Worm (Caenorhabditis elegans) whole organism, L3 larva: ENCODE results near the gene F48E8.2.

ENCODE experiments used
- ZK546.5 ChIP-seq: sonication (generic microtip); optimal IDR thresholded peaks from 2 replicates; lab custom pipeline; 2017; ENCODE audit warnings: missing biosample characterization, missing genetic modification characterization
- aly-2 ChIP-seq: fragments of 150-350 bp; optimal IDR thresholded peaks from 2 replicates; lab custom pipeline; 2014; ENCODE audit warnings: missing biosample characterization, missing genetic modification characterization
- ceh-16 ChIP-seq: sonication (generic microtip); optimal IDR thresholded peaks from 2 replicates; lab custom pipeline; 2017; ENCODE audit warnings: missing biosample characterization, missing genetic modification characterization
- ceh-28 ChIP-seq: fragments of 150-350 bp; optimal IDR thresholded peaks from 2 replicates; lab custom pipeline; 2014; ENCODE audit warnings: missing biosample characterization, missing genetic modification reagents, missing genetic modification characterization
- ceh-82 ChIP-seq: fragments of 150-350 bp; optimal IDR thresholded peaks from 2 replicates; lab custom pipeline; 2014; ENCODE audit warnings: missing biosample characterization, missing genetic modification characterization
- ceh-9 ChIP-seq: sonication (generic microtip); optimal IDR thresholded peaks from 2 replicates; lab custom pipeline; 2018; ENCODE audit warnings: missing biosample characterization, missing genetic modification characterization
- daf-12 ChIP-seq: fragments of 150-350 bp; optimal IDR thresholded peaks from 2 replicates; lab custom pipeline; 2014; ENCODE audit warnings: missing biosample characterization, missing genetic modification reagents, missing genetic modification characterization
- egl-27 ChIP-seq: sonication (generic microtip); optimal IDR thresholded peaks from 4 replicates; lab custom pipeline; 2017; ENCODE audit warnings: missing biosample characterization, missing genetic modification reagents, missing genetic modification characterization
- elt-1 ChIP-seq: fragments of 150-350 bp; optimal IDR thresholded peaks from 2 replicates; lab custom pipeline; 2014; ENCODE audit warnings: missing biosample characterization, missing genetic modification characterization
- elt-3 ChIP-seq, 3 experiments: fragments of 150-350 bp in 1 of 3; sonication (generic microtip) in 2 of 3; optimal IDR thresholded peaks; 2 replicates in 2 of 3; 4 replicates in 1 of 3; lab custom pipeline; 2014 to 2017; ENCODE audit warnings: missing biosample characterization in 3 of 3, missing genetic modification characterization in 3 of 3
- fkh-10 ChIP-seq: sonication (generic microtip); optimal IDR thresholded peaks from 2 replicates; lab custom pipeline; 2017; ENCODE audit warnings: missing biosample characterization, missing genetic modification reagents, missing genetic modification characterization
- fkh-2 ChIP-seq: fragments of 150-350 bp; optimal IDR thresholded peaks from 2 replicates; lab custom pipeline; 2014; ENCODE audit warnings: missing biosample characterization, missing genetic modification reagents, missing genetic modification characterization
- fos-1 ChIP-seq: fragments of 150-350 bp; optimal IDR thresholded peaks from 2 replicates; lab custom pipeline; 2014; ENCODE audit warnings: missing biosample characterization, missing genetic modification characterization
- jun-1 ChIP-seq: fragments of 150-350 bp; optimal IDR thresholded peaks from 2 replicates; lab custom pipeline; 2014; ENCODE audit warnings: missing biosample characterization, missing genetic modification reagents, missing genetic modification characterization
- lin-15B ChIP-seq: fragments of 150-350 bp; optimal IDR thresholded peaks from 2 replicates; lab custom pipeline; 2014; ENCODE audit warnings: missing biosample characterization, missing genetic modification characterization
- lin-39 ChIP-seq: fragments of 150-350 bp; optimal IDR thresholded peaks from 2 replicates; lab custom pipeline; 2018; ENCODE audit warnings: missing biosample characterization, missing genetic modification reagents, missing genetic modification characterization
- lsy-12 ChIP-seq: sonication (generic microtip); optimal IDR thresholded peaks from 2 replicates; lab custom pipeline; 2016; ENCODE audit warnings: mild to moderate bottlenecking, missing genetic modification characterization, missing compliant biosample characterization
- mml-1 ChIP-seq: fragments of 150-350 bp; sonication (generic microtip); optimal IDR thresholded peaks from 3 replicates; lab custom pipeline; 2014; ENCODE audit warnings: missing biosample characterization, missing genetic modification characterization
- nfya-1 ChIP-seq: sonication (generic microtip); optimal IDR thresholded peaks from 2 replicates; lab custom pipeline; 2017; ENCODE audit warnings: missing genetic modification characterization, mild to moderate bottlenecking, missing compliant biosample characterization, antibody characterized with exemption, moderate library complexity; ENCODE audit not compliant: insufficient read depth
- nhr-11 ChIP-seq: fragments of 150-350 bp; optimal IDR thresholded peaks from 2 replicates; lab custom pipeline; 2014; ENCODE audit warnings: missing biosample characterization, missing genetic modification characterization
- nhr-12 ChIP-seq: fragments of 150-350 bp; optimal IDR thresholded peaks from 2 replicates; lab custom pipeline; 2014; ENCODE audit warnings: missing biosample characterization, missing genetic modification characterization
- nhr-23 ChIP-seq: fragments of 150-350 bp; optimal IDR thresholded peaks from 2 replicates; lab custom pipeline; 2014; ENCODE audit warnings: missing biosample characterization, missing genetic modification reagents, missing genetic modification characterization
- nhr-237 ChIP-seq: fragments of 150-350 bp; optimal IDR thresholded peaks from 2 replicates; lab custom pipeline; 2014; ENCODE audit warnings: missing biosample characterization, missing genetic modification characterization
- nhr-25 ChIP-seq: sonication (generic microtip); optimal IDR thresholded peaks from 2 replicates; lab custom pipeline; 2017; ENCODE audit warnings: missing biosample characterization, missing genetic modification characterization
- nhr-28 ChIP-seq: fragments of 150-350 bp; optimal IDR thresholded peaks from 2 replicates; lab custom pipeline; 2014; ENCODE audit warnings: missing biosample characterization, missing genetic modification characterization
- nhr-43 ChIP-seq: sonication (generic microtip); optimal IDR thresholded peaks from 2 replicates; lab custom pipeline; 2016; ENCODE audit warnings: mild to moderate bottlenecking, missing genetic modification characterization, missing compliant biosample characterization; ENCODE audit not compliant: poor library complexity, severe bottlenecking
- nhr-67 ChIP-seq: fragments of 150-350 bp; optimal IDR thresholded peaks from 2 replicates; lab custom pipeline; 2014; ENCODE audit warnings: missing biosample characterization, missing genetic modification characterization
- nhr-76 ChIP-seq: fragments of 150-350 bp; sonication (generic microtip); optimal IDR thresholded peaks from 5 replicates; lab custom pipeline; 2014; ENCODE audit warnings: missing biosample characterization, missing genetic modification characterization
- pha-4 ChIP-seq: fragments of 150-350 bp; optimal IDR thresholded peaks from 2 replicates; lab custom pipeline; 2014; ENCODE audit warnings: missing biosample characterization, missing genetic modification reagents, missing genetic modification characterization
- pqm-1 ChIP-seq: fragments of 150-350 bp; optimal IDR thresholded peaks from 2 replicates; lab custom pipeline; 2017; ENCODE audit warnings: missing biosample characterization, missing genetic modification characterization, inconsistent platforms
- tbx-2 ChIP-seq: sonication (generic microtip); optimal IDR thresholded peaks from 2 replicates; lab custom pipeline; 2016; ENCODE audit warnings: mild to moderate bottlenecking, missing genetic modification characterization, missing compliant biosample characterization
- unc-39 ChIP-seq: sonication (generic microtip); optimal IDR thresholded peaks from 4 replicates; lab custom pipeline; 2017; ENCODE audit warnings: missing biosample characterization, missing genetic modification characterization
- unc-62 ChIP-seq: fragments of 150-350 bp; sonication (generic microtip); optimal IDR thresholded peaks from 4 replicates; lab custom pipeline; 2014; ENCODE audit warnings: missing biosample characterization, missing genetic modification reagents, missing genetic modification characterization
- zag-1 ChIP-seq: fragments of 150-350 bp; optimal IDR thresholded peaks from 2 replicates; lab custom pipeline; 2014; ENCODE audit warnings: missing biosample characterization, missing genetic modification characterization
- ztf-11 ChIP-seq: fragments of 150-350 bp; optimal IDR thresholded peaks from 2 replicates; lab custom pipeline; 2014; ENCODE audit warnings: missing biosample characterization, missing genetic modification characterization

F48E8.2 gene

DNA sequence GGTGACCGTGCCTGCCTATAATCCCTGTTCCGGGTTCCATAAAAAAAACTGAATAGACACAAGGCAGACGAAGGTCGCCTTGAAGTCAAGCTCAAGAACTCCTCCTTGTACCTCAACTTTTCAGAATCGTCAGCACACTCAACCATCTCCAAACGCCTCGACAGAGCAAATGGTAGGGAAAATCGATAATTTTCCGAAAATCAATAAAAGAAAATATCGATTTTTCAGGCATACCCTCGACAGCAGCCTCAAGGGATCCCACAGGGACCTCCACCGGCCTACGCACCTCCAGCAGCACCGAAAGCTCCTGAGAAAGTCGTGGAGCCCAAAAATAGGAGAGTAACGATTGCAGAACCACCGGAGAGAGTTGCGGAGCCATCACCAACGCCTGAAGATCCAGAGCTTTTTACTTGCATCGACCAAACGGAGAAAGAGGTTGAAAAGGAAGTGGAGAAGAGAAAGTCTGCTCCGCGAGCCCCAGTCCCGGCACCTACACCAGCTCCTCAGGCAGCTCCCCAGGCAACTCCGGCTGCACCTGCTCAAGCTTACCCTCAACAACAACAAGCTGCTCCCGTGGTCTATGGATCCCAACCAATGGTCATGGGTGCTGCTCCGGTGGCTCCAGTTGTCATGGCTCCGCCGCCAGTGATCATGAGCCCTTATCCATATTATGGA, 15.5 kb downstream of the F48E8.2 start:
- TF ChIP-seq ZK546.5: no peak
- peak; percentile 51 for TF ChIP-seq ceh-28
- no peak for TF ChIP-seq ceh-16 (tag; lab: Kevin White, UChicago)
- no peak for TF ChIP-seq aly-2
- TF ChIP-seq daf-12 (tag; lab: Kevin White, UChicago): no peak
- no peak for TF ChIP-seq unc-62 (GFP tag; lab: Kevin White, UChicago)
- TF ChIP-seq pha-4: no peak
- TF ChIP-seq nhr-25 (tag; lab: Kevin White, UChicago): no peak
- TF ChIP-seq lsy-12 (tag; lab: Kevin White, UChicago): no peak
- TF ChIP-seq, all 47 proteins: peak for 1

DNA sequence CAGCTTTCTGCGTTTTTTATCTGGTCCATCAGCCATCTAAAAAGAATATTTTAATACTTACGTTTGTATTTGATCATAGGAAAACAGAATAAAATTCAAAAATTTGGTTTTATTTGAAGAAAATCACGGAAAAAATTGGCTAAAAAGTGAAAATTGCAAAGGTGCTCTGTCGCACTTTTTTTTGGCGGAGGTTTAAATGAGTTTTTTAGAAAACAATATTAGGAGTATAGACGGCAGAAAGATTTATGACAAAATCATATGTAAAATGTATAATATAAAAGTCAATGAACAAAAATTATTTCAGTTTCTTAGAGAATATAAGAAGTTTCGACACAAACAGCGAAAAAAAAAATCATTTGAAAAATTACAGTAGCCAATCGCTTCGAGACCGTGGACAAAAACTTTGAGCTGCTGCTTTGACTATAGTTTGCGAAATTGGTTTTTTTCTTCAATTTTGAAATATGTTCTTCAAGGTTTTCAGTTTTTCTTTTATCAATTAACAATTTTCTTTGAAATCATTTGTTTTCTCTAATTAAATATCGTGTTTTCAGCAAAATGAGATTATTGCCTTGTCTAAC, 19.6 kb downstream of the F48E8.2 start, which contains the start of the genes R02F2.7 and R02F2.4:
Gene R02F2.7, minus strand, starts transcription at position 36 of the 578 bp plus-strand sequence.
Gene R02F2.4, plus strand, starts transcription at position 552 of the 578 bp plus-strand sequence.
- TF ChIP-seq daf-12 (tag; lab: Kevin White, UChicago) (no peak), elt-1 (tag; lab: Kevin White, UChicago) (no peak), jun-1 (tag; lab: Kevin White, UChicago) (no peak), mml-1 (tag; lab: Kevin White, UChicago) (no peak), nhr-23 (tag; lab: Kevin White, UChicago) (peak; percentile 23), fos-1 (no peak), unc-39 (tag; lab: Kevin White, UChicago) (no peak), nhr-67 (tag; lab: Kevin White, UChicago) (no peak), nhr-43 (tag; lab: Kevin White, UChicago) (no peak), pha-4 (no peak), elt-3 (tag; optimal IDR thresholded peaks at IDR 0.05; lab: Kevin White, UChicago) (no peak), lin-39 (tag; lab: Kevin White, UChicago) (no peak), nhr-76 (no peak), egl-27 (tag; lab: Kevin White, UChicago) (no peak), tbx-2 (tag; lab: Kevin White, UChicago) (no peak), zag-1 (no peak), ztf-11 (tag; lab: Kevin White, UChicago) (no peak), nfya-1 (tag; lab: Kevin White, UChicago) (peak; percentile 2), lin-15B (tag; lab: Kevin White, UChicago) (peak; percentile 12), fkh-10 (no peak), ceh-9 (tag; lab: Kevin White, UChicago) (no peak), nhr-12 (tag; lab: Kevin White, UChicago) (no peak)

DNA sequence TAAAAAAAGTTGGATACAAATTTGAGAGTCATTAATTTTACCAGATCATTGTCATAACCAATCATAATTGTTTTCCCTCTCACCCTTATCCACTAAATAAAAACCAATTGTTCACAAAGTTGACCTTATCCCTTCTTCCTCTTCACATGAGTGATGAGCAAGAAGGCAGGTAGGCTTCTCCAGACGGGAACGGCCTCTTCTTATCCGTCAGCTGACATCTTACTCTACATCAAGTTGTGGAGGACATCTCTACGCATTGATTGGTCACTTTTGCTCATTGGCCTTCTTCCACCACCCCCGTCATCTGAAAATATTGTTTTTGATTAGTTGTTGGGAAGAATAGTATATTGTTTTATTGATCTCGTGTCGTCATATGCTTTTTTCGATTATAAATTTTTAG, 22.2 kb downstream of the F48E8.2 start:
- TF ChIP-seq nfya-1 (tag; lab: Kevin White, UChicago) (peak; percentile 54), aly-2 (no peak)

DNA sequence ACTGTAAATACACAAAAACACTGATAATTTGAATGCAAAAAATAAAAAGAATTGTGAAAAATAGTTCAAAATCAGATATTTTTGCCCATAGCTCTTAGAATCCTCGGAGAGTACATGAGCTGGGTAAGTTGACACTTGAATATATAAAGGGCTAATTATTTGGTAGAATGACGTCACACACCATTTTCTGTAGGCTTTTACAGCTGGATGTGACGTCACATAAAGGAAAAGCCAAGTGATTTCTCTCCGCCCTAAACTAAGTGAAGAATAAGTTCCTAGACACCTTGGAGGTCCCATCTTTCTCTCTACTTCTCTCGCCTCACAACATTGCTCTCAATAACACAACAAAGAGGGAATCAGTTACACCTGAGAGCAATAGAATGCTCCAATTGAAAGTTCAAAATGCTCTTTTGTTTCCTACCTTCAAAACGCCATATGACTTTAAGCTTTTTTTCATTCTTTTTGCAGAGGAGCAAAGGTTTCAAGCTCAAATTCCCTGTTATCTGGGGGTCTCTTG, 23.0 kb downstream of the F48E8.2 start, which contains the start of gene osg-1:
Gene osg-1, plus strand, starts transcription at position 467 of the 517 bp plus-strand sequence.
- no peak for TF ChIP-seq aly-2
- TF ChIP-seq ceh-9 (tag; lab: Kevin White, UChicago): no peak
- TF ChIP-seq lsy-12 (tag; lab: Kevin White, UChicago): no peak
- TF ChIP-seq ceh-82 (tag; lab: Kevin White, UChicago): no peak
- no peak for TF ChIP-seq fkh-2
- no peak for TF ChIP-seq nhr-28 (tag; lab: Kevin White, UChicago)
- TF ChIP-seq ceh-16 (tag; lab: Kevin White, UChicago): no peak
- TF ChIP-seq nhr-23 (tag; lab: Kevin White, UChicago): no peak
- no peak for TF ChIP-seq tbx-2 (tag; lab: Kevin White, UChicago)
- no peak for TF ChIP-seq fkh-10
- TF ChIP-seq pqm-1 (tag; lab: Kevin White, UChicago): no peak
- no peak for TF ChIP-seq lin-39 (tag; lab: Kevin White, UChicago)
- TF ChIP-seq egl-27 (tag; lab: Kevin White, UChicago): no peak
- no peak for TF ChIP-seq nhr-237 (tag; lab: Kevin White, UChicago)
- no peak for TF ChIP-seq nhr-11
